Worm (Caenorhabditis elegans) whole organism, young adult: ENCODE data around the gene srj-50.

Experiments used
- F37B4.10 ChIP-seq: fragments of 200-800 bp; sonication (Bioruptor generic); IDR thresholded peaks from 2 replicates; pipeline ENCODE4 v1.3.6; 2022; ENCODE audit warnings: missing genetic modification characterization, missing compliant biosample characterization
- F57C9.4 ChIP-seq: sonication (generic microtip); optimal IDR thresholded peaks from 2 replicates; lab custom pipeline; 2017; ENCODE audit warnings: mild to moderate bottlenecking, missing genetic modification characterization, missing compliant biosample characterization
- ZK185.1 ChIP-seq: sonication (generic microtip); optimal IDR thresholded peaks from 2 replicates; lab custom pipeline; 2016; ENCODE audit warnings: mild to moderate bottlenecking, missing genetic modification characterization, missing compliant biosample characterization; ENCODE audit not compliant: poor library complexity, severe bottlenecking
- dpl-1 ChIP-seq: fragments of 150-350 bp; optimal IDR thresholded peaks from 2 replicates; lab custom pipeline; 2014; ENCODE audit warnings: missing biosample characterization, missing genetic modification reagents, missing genetic modification characterization
- efl-1 ChIP-seq: fragments of 150-350 bp; optimal IDR thresholded peaks from 2 replicates; lab custom pipeline; 2014; ENCODE audit warnings: missing biosample characterization, missing genetic modification reagents, missing genetic modification characterization
- egl-18 ChIP-seq: fragments of 200-800 bp; sonication (Bioruptor generic); IDR thresholded peaks from 2 replicates; pipeline ENCODE4 v1.3.6; 2022; ENCODE audit warnings: missing genetic modification reagents, missing genetic modification characterization, missing compliant biosample characterization
- hlh-12 ChIP-seq: sonication (generic microtip); optimal IDR thresholded peaks from 2 replicates; lab custom pipeline; 2016; ENCODE audit warnings: missing genetic modification characterization, missing compliant biosample characterization
- lir-1 ChIP-seq: fragments of 200-800 bp; sonication (Bioruptor generic); conservative IDR thresholded peaks from 2 replicates; pipeline ENCODE4 v1.3.6; 2022; ENCODE audit warnings: missing genetic modification reagents, missing genetic modification characterization, missing compliant biosample characterization
- mes-4 ChIP-seq: sonication (generic microtip); optimal IDR thresholded peaks from 2 replicates; lab custom pipeline; 2016; ENCODE audit warnings: missing genotype, missing genetic modification characterization, missing compliant biosample characterization
- rpc-1 ChIP-seq, 2 experiments: fragments of 150-350 bp in 1 of 2; sonication (generic microtip) in 1 of 2; optimal IDR thresholded peaks; 2 replicates each; lab custom pipeline; 2014 to 2018; ENCODE audit warnings: missing biosample characterization in 1 of 2, missing genetic modification characterization in 1 of 2, missing genetic modification reagents in 1 of 2, missing genotype in 1 of 2
- snpc-4 ChIP-seq, 5 experiments: fragments of 150-350 bp in 1 of 5; sonication (generic microtip) in 4 of 5; optimal IDR thresholded peaks; 2 replicates each; lab custom pipeline; 2014 to 2018; ENCODE audit warnings: missing genetic modification characterization in 5 of 5, missing biosample characterization in 3 of 5, antibody characterized with exemption in 2 of 5, mild to moderate bottlenecking in 2 of 5, missing compliant biosample characterization in 2 of 5, missing genotype in 2 of 5, moderate library complexity in 2 of 5, missing genetic modification reagents in 1 of 5
- unc-62 ChIP-seq: fragments of 150-350 bp; optimal IDR thresholded peaks from 2 replicates; lab custom pipeline; 2014; ENCODE audit warnings: missing biosample characterization, missing genetic modification reagents, missing genetic modification characterization
- ztf-26 ChIP-seq: sonication (generic microtip); optimal IDR thresholded peaks from 2 replicates; lab custom pipeline; 2017; ENCODE audit warnings: missing genetic modification characterization, missing compliant biosample characterization
- ztf-3 ChIP-seq: fragments of 200-800 bp; sonication (Bioruptor generic); optimal IDR thresholded peaks from 2 replicates; lab custom pipeline; 2018; ENCODE audit warnings: mild to moderate bottlenecking, missing genetic modification characterization, missing compliant biosample characterization

ce11 chrV:2832666-2833065, at the start of gene srj-50:
- TF ChIP-seq ZK185.1 (tag; lab: Kevin White, UChicago) (no peak), snpc-4 (GFP tag; optimal IDR thresholded peaks at IDR 0.05; lab: Kevin White, UChicago) (no peak), snpc-4 (tag; optimal IDR thresholded peaks at IDR 0.05; lab: Kevin White, UChicago) (no peak), mes-4 (tag; lab: Kevin White, UChicago) (no peak), egl-18 (GFP tag; lab: Robert Waterston, UW) (no peak), ztf-3 (GFP tag; lab: Kevin White, UChicago) (no peak), hlh-12 (no peak), F57C9.4 (tag; lab: Kevin White, UChicago) (no peak), lir-1 (GFP tag; lab: Robert Waterston, UW) (no peak), unc-62 (no peak), F37B4.10 (GFP tag; lab: Robert Waterston, UW) (no peak), ztf-26 (tag; lab: Kevin White, UChicago) (no peak), rpc-1 (optimal IDR thresholded peaks at IDR 0.05; lab: Kevin White, UChicago) (no peak), rpc-1 (tag; optimal IDR thresholded peaks at IDR 0.05; lab: Kevin White, UChicago) (no peak), dpl-1 (GFP tag; lab: Kevin White, UChicago) (no peak), efl-1 (GFP tag; lab: Kevin White, UChicago) (no peak)
